Worm (Caenorhabditis elegans) whole organism, late embryonic: ENCODE measurements around the gene ptr-8.

Experiments used
- C08G9.2 ChIP-seq: sonication (generic microtip); optimal IDR thresholded peaks from 2 replicates; lab custom pipeline; 2016; ENCODE audit warnings: mild to moderate bottlenecking, missing genetic modification characterization, moderate library complexity, missing compliant biosample characterization
- K09A11.1 ChIP-seq: sonication (generic microtip); optimal IDR thresholded peaks from 2 replicates; lab custom pipeline; 2017; ENCODE audit warnings: antibody characterized with exemption, mild to moderate bottlenecking, missing genetic modification characterization, missing compliant biosample characterization; ENCODE audit not compliant: insufficient read depth
- Y22D7AL.16 ChIP-seq: sonication (generic microtip); optimal IDR thresholded peaks from 2 replicates; lab custom pipeline; 2016; ENCODE audit warnings: missing genetic modification characterization, missing compliant biosample characterization
- ahr-1 ChIP-seq: sonication (generic microtip); optimal IDR thresholded peaks from 2 replicates; lab custom pipeline; 2016; ENCODE audit warnings: missing genetic modification characterization, missing compliant biosample characterization
- ama-1 ChIP-seq: fragments of 150-350 bp; optimal IDR thresholded peaks from 2 replicates; lab custom pipeline; 2014
- ceh-14 ChIP-seq: sonication (generic microtip); optimal IDR thresholded peaks from 2 replicates; lab custom pipeline; 2016; ENCODE audit warnings: missing genotype, missing genetic modification characterization, missing compliant biosample characterization
- ceh-18 ChIP-seq: sonication (generic microtip); optimal IDR thresholded peaks from 2 replicates; lab custom pipeline; 2016; ENCODE audit warnings: missing genetic modification characterization, missing compliant biosample characterization
- ceh-24 ChIP-seq: sonication (generic microtip); optimal IDR thresholded peaks from 2 replicates; lab custom pipeline; 2016; ENCODE audit warnings: mild to moderate bottlenecking, missing genetic modification characterization, missing compliant biosample characterization
- ceh-30 ChIP-seq: fragments of 150-350 bp; optimal IDR thresholded peaks from 2 replicates; lab custom pipeline; 2014; ENCODE audit warnings: missing biosample characterization, missing genetic modification characterization
- ceh-48 ChIP-seq: sonication (generic microtip); optimal IDR thresholded peaks from 2 replicates; lab custom pipeline; 2016; ENCODE audit warnings: missing genetic modification characterization, inconsistent platforms, missing compliant biosample characterization
- ceh-6 ChIP-seq: fragments of 200-800 bp; sonication (Bioruptor generic); optimal IDR thresholded peaks from 2 replicates; lab custom pipeline; 2018; ENCODE audit warnings: mild to moderate bottlenecking, missing genetic modification characterization, missing compliant biosample characterization
- che-1 ChIP-seq: sonication (generic microtip); optimal IDR thresholded peaks from 2 replicates; lab custom pipeline; 2016; ENCODE audit warnings: mild to moderate bottlenecking, missing genetic modification characterization, missing compliant biosample characterization
- dve-1 ChIP-seq: sonication (generic microtip); optimal IDR thresholded peaks from 2 replicates; lab custom pipeline; 2017; ENCODE audit warnings: antibody characterized with exemption, mild to moderate bottlenecking, missing genetic modification characterization, missing compliant biosample characterization
- elt-2 ChIP-seq: sonication (generic microtip); optimal IDR thresholded peaks from 2 replicates; lab custom pipeline; 2016; ENCODE audit warnings: missing genetic modification reagents, missing genetic modification characterization, missing compliant biosample characterization
- elt-4 ChIP-seq: sonication (generic microtip); optimal IDR thresholded peaks from 2 replicates; lab custom pipeline; 2016; ENCODE audit warnings: missing genetic modification characterization, missing compliant biosample characterization
- eyg-1 ChIP-seq: sonication (generic microtip); optimal IDR thresholded peaks from 2 replicates; lab custom pipeline; 2016; ENCODE audit warnings: missing genotype, missing genetic modification characterization, missing compliant biosample characterization
- fax-1 ChIP-seq: sonication (generic microtip); optimal IDR thresholded peaks from 2 replicates; lab custom pipeline; 2016; ENCODE audit warnings: missing genotype, missing genetic modification characterization, missing compliant biosample characterization
- fkh-6 ChIP-seq: sonication (generic microtip); optimal IDR thresholded peaks from 2 replicates; lab custom pipeline; 2016; ENCODE audit warnings: missing genetic modification characterization, missing compliant biosample characterization
- gmeb-2 ChIP-seq: sonication (generic microtip); optimal IDR thresholded peaks from 2 replicates; lab custom pipeline; 2016; ENCODE audit warnings: missing genetic modification characterization, inconsistent platforms, missing compliant biosample characterization
- hlh-8 ChIP-seq: sonication (generic microtip); optimal IDR thresholded peaks from 2 replicates; lab custom pipeline; 2016; ENCODE audit warnings: missing genotype, missing genetic modification characterization, missing compliant biosample characterization
- lim-6 ChIP-seq: sonication (generic microtip); optimal IDR thresholded peaks from 2 replicates; lab custom pipeline; 2016; ENCODE audit warnings: missing genetic modification characterization, missing compliant biosample characterization
- lin-11 ChIP-seq: fragments of 200-800 bp; sonication (Bioruptor generic); optimal IDR thresholded peaks from 2 replicates; lab custom pipeline; 2018; ENCODE audit warnings: mild to moderate bottlenecking, missing genetic modification characterization, missing compliant biosample characterization
- madf-2 ChIP-seq: sonication (generic microtip); optimal IDR thresholded peaks from 2 replicates; lab custom pipeline; 2017; ENCODE audit warnings: missing genetic modification characterization, missing compliant biosample characterization
- nfya-1 ChIP-seq: sonication (generic microtip); optimal IDR thresholded peaks from 2 replicates; lab custom pipeline; 2017; ENCODE audit warnings: missing genetic modification characterization, mild to moderate bottlenecking, missing compliant biosample characterization, antibody characterized with exemption, moderate library complexity
- nhr-11 ChIP-seq: fragments of 150-350 bp; optimal IDR thresholded peaks from 2 replicates; lab custom pipeline; 2014; ENCODE audit warnings: missing biosample characterization, missing genetic modification characterization
- npax-4 ChIP-seq: sonication (generic microtip); optimal IDR thresholded peaks from 2 replicates; lab custom pipeline; 2016; ENCODE audit warnings: missing genetic modification characterization, missing compliant biosample characterization
- pag-3 ChIP-seq: sonication (generic microtip); optimal IDR thresholded peaks from 2 replicates; lab custom pipeline; 2016; ENCODE audit warnings: missing compliant biosample characterization, missing genetic modification characterization, borderline replicate concordance
- pha-2 ChIP-seq: sonication (generic microtip); optimal IDR thresholded peaks from 2 replicates; lab custom pipeline; 2017; ENCODE audit warnings: mild to moderate bottlenecking, missing genetic modification characterization, missing compliant biosample characterization
- pha-4 ChIP-seq: fragments of 150-350 bp; optimal IDR thresholded peaks from 2 replicates; lab custom pipeline; 2018; ENCODE audit warnings: missing biosample characterization, missing genetic modification reagents, missing genetic modification characterization
- pqm-1 ChIP-seq: sonication (generic microtip); optimal IDR thresholded peaks from 2 replicates; lab custom pipeline; 2016; ENCODE audit warnings: missing genetic modification characterization, missing compliant biosample characterization
- ref-2 ChIP-seq: sonication (generic microtip); optimal IDR thresholded peaks from 2 replicates; lab custom pipeline; 2016; ENCODE audit warnings: missing genetic modification characterization, missing compliant biosample characterization
- rnt-1 ChIP-seq: sonication (generic microtip); optimal IDR thresholded peaks from 2 replicates; lab custom pipeline; 2016; ENCODE audit warnings: missing genetic modification characterization, missing compliant biosample characterization
- syd-9 ChIP-seq: sonication (generic microtip); optimal IDR thresholded peaks from 2 replicates; lab custom pipeline; 2016; ENCODE audit warnings: mild to moderate bottlenecking, missing genetic modification characterization, moderate library complexity, missing compliant biosample characterization
- tbx-2 ChIP-seq: sonication (generic microtip); optimal IDR thresholded peaks from 2 replicates; lab custom pipeline; 2016; ENCODE audit warnings: missing genetic modification characterization, missing compliant biosample characterization
- tbx-7 ChIP-seq: sonication (generic microtip); optimal IDR thresholded peaks from 2 replicates; lab custom pipeline; 2016; ENCODE audit warnings: missing genotype, missing genetic modification characterization, missing compliant biosample characterization
- unc-3 ChIP-seq, 2 experiments: fragments of 200-800 bp in 1 of 2; sonication (Bioruptor generic) in 1 of 2; sonication (generic microtip) in 1 of 2; conservative IDR thresholded peaks in 1 of 2; optimal IDR thresholded peaks in 1 of 2; 2 replicates each; pipeline versions ENCODE4 v1.3.6 to Lab custom; 2016 to 2022; ENCODE audit warnings: missing compliant biosample characterization in 2 of 2, missing genetic modification characterization in 2 of 2, missing genetic modification reagents in 1 of 2
- unc-42 ChIP-seq: sonication (generic microtip); optimal IDR thresholded peaks from 2 replicates; lab custom pipeline; 2016; ENCODE audit warnings: missing genotype, missing genetic modification characterization, missing compliant biosample characterization
- unc-55 ChIP-seq: sonication (generic microtip); optimal IDR thresholded peaks from 2 replicates; lab custom pipeline; 2017; ENCODE audit warnings: missing biosample characterization, missing genetic modification reagents, missing genetic modification characterization
- unc-86 ChIP-seq: sonication (generic microtip); optimal IDR thresholded peaks from 2 replicates; lab custom pipeline; 2016; ENCODE audit warnings: missing genetic modification characterization, missing compliant biosample characterization
- zip-5 ChIP-seq: sonication (generic microtip); optimal IDR thresholded peaks from 2 replicates; lab custom pipeline; 2016; ENCODE audit warnings: missing genetic modification characterization, missing compliant biosample characterization
- ztf-16 ChIP-seq: sonication (generic microtip); optimal IDR thresholded peaks from 2 replicates; lab custom pipeline; 2017; ENCODE audit warnings: missing genetic modification characterization, missing compliant biosample characterization

The ptr-8 gene

DNA sequence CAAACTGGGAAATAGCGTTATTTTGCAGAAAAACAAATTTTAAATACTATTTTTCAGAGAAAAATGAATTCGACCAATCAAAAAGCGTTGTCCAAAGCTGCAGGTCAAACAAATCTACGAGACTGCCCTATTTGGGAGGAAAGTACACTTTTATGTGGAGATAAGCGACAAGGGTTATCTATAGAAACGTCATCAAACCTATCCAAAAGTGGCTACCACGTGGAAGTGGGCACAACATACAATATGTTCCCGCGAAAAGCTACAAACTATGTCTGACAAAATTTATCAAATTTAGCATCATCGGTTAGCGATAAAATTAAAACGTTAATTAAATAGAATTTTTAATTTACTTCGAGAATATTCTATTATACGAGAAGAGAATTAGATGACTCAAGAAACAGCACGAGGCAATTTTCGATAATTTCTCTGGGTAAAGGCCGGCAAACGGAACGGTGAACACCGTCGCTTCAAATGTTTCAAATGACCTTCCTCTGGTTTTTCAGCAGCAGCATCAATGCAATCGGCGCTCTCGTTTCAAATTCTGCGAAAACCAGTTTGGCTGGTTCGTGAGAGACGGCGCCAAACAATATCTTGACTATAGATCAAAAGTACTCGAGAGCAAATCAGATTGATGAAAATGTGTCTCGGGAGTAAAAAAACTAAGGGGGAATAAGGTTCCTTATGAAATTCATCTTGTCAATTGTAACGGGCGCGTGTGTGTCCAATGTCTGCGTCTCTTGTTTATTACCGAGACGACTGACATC, 27.2 kb upstream of the ptr-8 start:
- peak; percentile 60 for TF ChIP-seq elt-2 (tag; lab: Kevin White, UChicago)
- TF ChIP-seq rnt-1: no peak

- TF ChIP-seq nfya-1: peak; percentile 2
- no peak for TF ChIP-seq che-1 (tag; lab: Kevin White, UChicago)
- TF ChIP-seq ref-2 (tag; lab: Kevin White, UChicago): no peak
Measured at ce11 chrII:10862749-10863656, 26.1 kb upstream of the ptr-8 start.

DNA sequence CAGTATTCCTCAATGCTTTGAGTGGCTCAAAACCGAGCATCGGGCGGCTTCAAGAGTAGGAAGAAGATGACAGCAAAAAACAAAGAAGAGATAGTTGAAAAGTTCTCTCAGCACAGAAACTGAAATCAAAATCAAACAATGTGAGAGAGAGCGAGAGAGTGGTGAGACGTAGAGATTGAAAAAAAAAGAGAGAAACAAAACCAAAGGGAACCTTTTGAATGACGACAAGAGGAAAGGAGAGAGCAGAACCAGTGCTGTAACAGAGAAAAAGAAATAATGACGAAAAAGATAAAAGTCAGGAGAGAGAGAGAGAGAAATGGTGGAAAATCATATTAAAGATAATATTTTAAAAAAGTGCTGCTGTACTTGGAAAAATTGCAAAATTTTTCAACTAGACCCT, 21.9 kb upstream of the ptr-8 start:
- TF ChIP-seq nfya-1: no peak
- TF ChIP-seq unc-42: no peak
- no peak for TF ChIP-seq fkh-6 (tag; lab: Kevin White, UChicago)
- TF ChIP-seq hlh-8 (tag; lab: Kevin White, UChicago): no peak
- TF ChIP-seq ceh-14 (tag; lab: Kevin White, UChicago): no peak
- no peak for TF ChIP-seq pag-3 (tag; lab: Kevin White, UChicago)
- peak; percentile 59 for TF ChIP-seq ceh-18 (tag; lab: Kevin White, UChicago)
- TF ChIP-seq unc-55: no peak

DNA sequence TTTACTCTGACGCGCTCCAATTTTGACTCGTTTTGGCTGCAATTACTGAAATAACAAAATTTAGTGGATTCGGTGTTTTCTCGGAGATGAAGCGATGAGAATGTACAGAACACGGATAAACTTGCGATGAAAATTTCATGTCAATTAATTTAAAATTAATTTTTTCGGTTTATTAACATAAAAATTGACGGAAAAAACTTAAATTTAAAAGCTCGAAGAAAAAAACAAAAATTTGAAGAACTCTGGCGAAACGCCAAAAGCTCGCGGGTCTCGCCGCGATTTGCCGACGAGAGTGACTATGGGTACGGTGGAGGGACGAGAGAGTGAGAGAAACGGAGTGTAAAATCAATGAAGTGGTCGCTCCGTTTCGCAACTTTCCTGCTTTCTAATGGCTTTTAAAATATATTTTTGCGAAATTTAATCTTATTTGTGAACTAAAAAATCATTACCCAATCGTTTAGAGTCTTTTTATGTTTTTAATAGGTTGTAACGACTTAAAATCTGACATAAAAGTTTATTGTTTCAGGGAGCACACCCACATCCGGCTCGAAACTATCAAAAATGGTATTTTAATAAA, 20.3 kb upstream of the ptr-8 start, which contains the start of the genes gmps-1 and cap-2:
gmps-1 (minus strand) TSS at position 51 of the 577 bp plus-strand sequence.
cap-2 (plus strand) TSS at position 527 of the 577 bp plus-strand sequence.
- TF ChIP-seq nhr-11 (tag; lab: Kevin White, UChicago) (no peak), pqm-1 (tag; lab: Kevin White, UChicago) (no peak), ref-2 (tag; lab: Kevin White, UChicago) (no peak), zip-5 (no peak), eyg-1 (tag; lab: Kevin White, UChicago) (peak; percentile 5), syd-9 (tag; lab: Kevin White, UChicago) (no peak), tbx-7 (tag; lab: Kevin White, UChicago) (no peak), Y22D7AL.16 (no peak), dve-1 (tag; lab: Kevin White, UChicago) (peak; percentile 36), ceh-6 (no peak), pag-3 (tag; lab: Kevin White, UChicago) (no peak), lin-11 (tag; lab: Kevin White, UChicago) (peak; percentile 6), unc-55 (peak; percentile 1), lim-6 (tag; lab: Kevin White, UChicago) (no peak), elt-4 (tag; lab: Kevin White, UChicago) (no peak), pha-2 (tag; lab: Kevin White, UChicago) (peak; percentile 10), unc-3 (GFP tag; conservative IDR thresholded peaks at IDR 0.05; lab: Robert Waterston, UW) (peak; percentile 53; the same call in 1 of the 2 replicates), unc-3 (tag; optimal IDR thresholded peaks at IDR 0.05; lab: Kevin White, UChicago) (no peak), fkh-6 (tag; lab: Kevin White, UChicago) (no peak), gmeb-2 (no peak), fax-1 (tag; lab: Kevin White, UChicago) (no peak), madf-2 (tag; lab: Kevin White, UChicago) (no peak), unc-42 (peak; percentile 69), pha-4 (no peak), ceh-30 (tag; lab: Kevin White, UChicago) (no peak), rnt-1 (peak; percentile 29), tbx-2 (tag; lab: Kevin White, UChicago) (peak; percentile 80), ceh-24 (tag; lab: Kevin White, UChicago) (no peak), ceh-14 (tag; lab: Kevin White, UChicago) (peak; percentile 40), K09A11.1 (tag; lab: Kevin White, UChicago) (no peak), ceh-48 (peak; percentile 98), che-1 (tag; lab: Kevin White, UChicago) (no peak), ahr-1 (no peak), ztf-16 (tag; lab: Kevin White, UChicago) (peak; percentile 11), ama-1 (lab: Kevin White, UChicago) (no peak), npax-4 (tag; lab: Kevin White, UChicago) (no peak), unc-86 (peak; percentile 30), C08G9.2 (tag; lab: Kevin White, UChicago) (peak; percentile 47)
